Fruit fly (Drosophila melanogaster): ENCODE data around the gene Tmf.
A peak's percentile ranks its signal among the peaks of the same experiment; 100 is the strongest.

The Tmf gene

dm6 chrX:6820703-6821102 is 23.4 kb upstream of the Tmf start, which contains the start of the genes Nf-YC and xit (continued):
- TF ChIP-seq Optix (GFP tag; IDR thresholded peaks at IDR 0.05) (no peak), cato (GFP tag; optimal IDR thresholded peaks at IDR 0.05; ENCODE audit: borderline replicate concordance) (no peak), CG6813 (GFP tag; optimal IDR thresholded peaks at IDR 0.05) (no peak), CG8388 (GFP tag; optimal IDR thresholded peaks at IDR 0.05) (no peak), CG9932 (GFP tag; IDR thresholded peaks at IDR 0.05) (peak; percentile 69), CG9817 (tag; optimal IDR thresholded peaks at IDR 0.05) (no peak), Oli (tag; optimal IDR thresholded peaks at IDR 0.05) (no peak), dimm (GFP tag; IDR thresholded peaks at IDR 0.05) (no peak), CG3065 (GFP tag; optimal IDR thresholded peaks at IDR 0.05) (no peak), CG14860 (GFP tag; IDR thresholded peaks at IDR 0.05; ENCODE audit: partially characterized antibody) (peak; percentile 37; the same call in 1 of the 3 replicates), CG4424 (GFP tag; optimal IDR thresholded peaks at IDR 0.05) (no peak), ash1 (GFP tag; optimal IDR thresholded peaks at IDR 0.05) (no peak), ara (GFP tag; IDR thresholded peaks at IDR 0.05) (no peak), CG14441 (GFP tag; IDR thresholded peaks at IDR 0.05) (no peak), fru (optimal IDR thresholded peaks at IDR 0.05) (no peak), hbn (GFP tag; IDR thresholded peaks at IDR 0.05; ENCODE audit: partially characterized antibody) (peak; percentile 51; the same call in 1 of the 2 replicates), Deaf1 (tag; optimal IDR thresholded peaks at IDR 0.05) (no peak), bab2 (GFP tag; optimal IDR thresholded peaks at IDR 0.05) (no peak), slp2 (GFP tag; optimal IDR thresholded peaks at IDR 0.05) (no peak), gem (tag; optimal IDR thresholded peaks at IDR 0.05) (no peak), pnt (GFP tag; optimal IDR thresholded peaks at IDR 0.05) (no peak), CG13894 (tag; optimal IDR thresholded peaks at IDR 0.05) (no peak), CG15011 (GFP tag; optimal IDR thresholded peaks at IDR 0.05) (no peak), CG31365 (tag; optimal IDR thresholded peaks at IDR 0.05) (no peak), Sox100B (GFP tag; optimal IDR thresholded peaks at IDR 0.05) (no peak), CG18764 (GFP tag; optimal IDR thresholded peaks at IDR 0.05) (no peak), CG7839 (tag; optimal IDR thresholded peaks at IDR 0.05) (no peak), Rfx (GFP tag; IDR thresholded peaks at IDR 0.05) (peak; percentile 67), CG17186 (GFP tag; optimal IDR thresholded peaks at IDR 0.05) (peak; percentile 76), ken (GFP tag; IDR thresholded peaks at IDR 0.05) (no peak), pita (GFP tag; optimal IDR thresholded peaks at IDR 0.05) (no peak), Scr (GFP tag; IDR thresholded peaks at IDR 0.05; ENCODE audit: partially characterized antibody) (peak; percentile 59), CHES-1-like (GFP tag; optimal IDR thresholded peaks at IDR 0.05) (peak; percentile 50), CG10654 (GFP tag; optimal IDR thresholded peaks at IDR 0.05) (no peak), ci (GFP tag; IDR thresholded peaks at IDR 0.05) (0 out of 3 replicates have a peak, but pooled peaks have one; percentile 12), CG12155 (GFP tag; optimal IDR thresholded peaks at IDR 0.05) (no peak), shn (GFP tag; optimal IDR thresholded peaks at IDR 0.05) (peak; percentile 49), CG11695 (GFP tag; IDR thresholded peaks at IDR 0.05) (no peak), CG18011 (GFP tag; optimal IDR thresholded peaks at IDR 0.05) (no peak), CG8089 (GFP tag; optimal IDR thresholded peaks at IDR 0.05) (no peak), yki (optimal IDR thresholded peaks at IDR 0.05) (no peak), CG14050 (GFP tag; IDR thresholded peaks at IDR 0.05) (no peak), CG10565 (GFP tag; optimal IDR thresholded peaks at IDR 0.05) (no peak), CG2678 (tag; optimal IDR thresholded peaks at IDR 0.05) (no peak), CG7963 (GFP tag; IDR thresholded peaks at IDR 0.05; ENCODE audit: partially characterized antibody) (0 out of 3 replicates have a peak, but pooled peaks have one; percentile 22), CG8944 (GFP tag; optimal IDR thresholded peaks at IDR 0.05) (no peak), zfh2 (GFP tag; optimal IDR thresholded peaks at IDR 0.05) (peak; percentile 24), grn (GFP tag; optimal IDR thresholded peaks at IDR 0.05) (no peak), Doc2 (GFP tag; IDR thresholded peaks at IDR 0.05) (no peak), Atf6 (GFP tag; IDR thresholded peaks at IDR 0.05) (no peak), insv (GFP tag; optimal IDR thresholded peaks at IDR 0.05) (peak in 1 of 2 experiments; percentile 37), CG7357 (GFP tag; IDR thresholded peaks at IDR 0.05) (no peak)

Measured in whole organism, embryonic.